Worm (Caenorhabditis elegans) whole organism, early embryonic: ENCODE measurements around the gene rps-0.

Experiments used
- B0310.2 ChIP-seq: sonication (generic microtip); optimal IDR thresholded peaks from 2 replicates; lab custom pipeline; 2016; ENCODE audit warnings: mild to moderate bottlenecking, missing genetic modification characterization, missing compliant biosample characterization
- F13C5.2 ChIP-seq: sonication (generic microtip); optimal IDR thresholded peaks from 2 replicates; lab custom pipeline; 2017; ENCODE audit warnings: mild to moderate bottlenecking, missing genetic modification characterization, inconsistent platforms, missing compliant biosample characterization
- aly-1 ChIP-seq: sonication (generic microtip); optimal IDR thresholded peaks from 2 replicates; lab custom pipeline; 2016; ENCODE audit warnings: missing genetic modification characterization, missing compliant biosample characterization
- ama-1 ChIP-seq: fragments of 150-350 bp; optimal IDR thresholded peaks from 2 replicates; lab custom pipeline; 2014
- ceh-13 ChIP-seq: fragments of 200-800 bp; sonication (Bioruptor generic); optimal IDR thresholded peaks from 2 replicates; lab custom pipeline; 2018; ENCODE audit warnings: mild to moderate bottlenecking, missing genetic modification characterization, missing compliant biosample characterization
- ceh-36 ChIP-seq: sonication (generic microtip); optimal IDR thresholded peaks from 2 replicates; lab custom pipeline; 2016; ENCODE audit warnings: missing genetic modification characterization, inconsistent platforms, missing compliant biosample characterization
- ets-7 ChIP-seq: sonication (generic microtip); optimal IDR thresholded peaks from 2 replicates; lab custom pipeline; 2016; ENCODE audit warnings: missing genotype, missing genetic modification characterization, missing compliant biosample characterization
- flt-1 ChIP-seq: fragments of 200-800 bp; sonication (Bioruptor generic); IDR thresholded peaks from 2 replicates; pipeline ENCODE4 v1.3.6; 2022; ENCODE audit warnings: missing genetic modification characterization, missing compliant biosample characterization
- hmbx-1 ChIP-seq: sonication (generic microtip); optimal IDR thresholded peaks from 2 replicates; lab custom pipeline; 2016; ENCODE audit warnings: mild to moderate bottlenecking, missing genetic modification characterization, missing compliant biosample characterization
- hmg-4 ChIP-seq: fragments of 200-800 bp; sonication (Bioruptor generic); optimal IDR thresholded peaks from 2 replicates; lab custom pipeline; 2018; ENCODE audit warnings: mild to moderate bottlenecking, missing genetic modification characterization, missing compliant biosample characterization
- hnd-1 ChIP-seq: sonication (generic microtip); optimal IDR thresholded peaks from 2 replicates; lab custom pipeline; 2016; ENCODE audit warnings: missing genetic modification characterization, missing compliant biosample characterization
- pes-1 ChIP-seq: fragments of 200-800 bp; sonication (Bioruptor generic); IDR thresholded peaks from 2 replicates; pipeline ENCODE4 v1.3.6; 2022; ENCODE audit warnings: missing genetic modification reagents, missing genetic modification characterization, missing compliant biosample characterization
- scrt-1 ChIP-seq: fragments of 200-800 bp; sonication (Bioruptor generic); IDR thresholded peaks from 2 replicates; pipeline ENCODE4 v1.3.6; 2022; ENCODE audit warnings: missing genetic modification characterization, missing compliant biosample characterization
- sea-1 ChIP-seq: fragments of 200-800 bp; sonication (Bioruptor generic); conservative IDR thresholded peaks from 2 replicates; pipeline ENCODE4 v1.3.6; 2022; ENCODE audit warnings: missing genetic modification characterization, missing compliant biosample characterization
- tbx-11 ChIP-seq: fragments of 200-800 bp; sonication (Bioruptor generic); IDR thresholded peaks from 2 replicates; pipeline ENCODE4 v1.3.6; 2022; ENCODE audit warnings: missing genetic modification characterization, missing compliant biosample characterization
- tbx-37 ChIP-seq: fragments of 200-800 bp; sonication (Bioruptor generic); conservative IDR thresholded peaks from 2 replicates; pipeline ENCODE4 v1.3.6; 2022; ENCODE audit warnings: missing genetic modification reagents, missing genetic modification characterization, missing compliant biosample characterization
- tra-4 ChIP-seq: sonication (generic microtip); optimal IDR thresholded peaks from 2 replicates; lab custom pipeline; 2017; ENCODE audit warnings: missing genetic modification characterization, missing compliant biosample characterization

rps-0 gene

ce11 chrIII:4705207-4705606 lies 48.6 kb downstream of the rps-0 start, which contains the start of gene pgap-2:
Gene pgap-2, plus strand, starts transcription at chrIII:4705507.
- no peak for TF ChIP-seq F13C5.2
- no peak for TF ChIP-seq tra-4 (tag; lab: Kevin White, UChicago)
- no peak for TF ChIP-seq sea-1 (GFP tag; lab: Robert Waterston, UW)
- no peak for TF ChIP-seq pes-1 (GFP tag; lab: Robert Waterston, UW)
- TF ChIP-seq hmg-4 (GFP tag; lab: Kevin White, UChicago): no peak
- no peak for TF ChIP-seq ets-7 (tag; lab: Kevin White, UChicago)
- TF ChIP-seq hmbx-1 (tag; lab: Kevin White, UChicago): no peak

DNA sequence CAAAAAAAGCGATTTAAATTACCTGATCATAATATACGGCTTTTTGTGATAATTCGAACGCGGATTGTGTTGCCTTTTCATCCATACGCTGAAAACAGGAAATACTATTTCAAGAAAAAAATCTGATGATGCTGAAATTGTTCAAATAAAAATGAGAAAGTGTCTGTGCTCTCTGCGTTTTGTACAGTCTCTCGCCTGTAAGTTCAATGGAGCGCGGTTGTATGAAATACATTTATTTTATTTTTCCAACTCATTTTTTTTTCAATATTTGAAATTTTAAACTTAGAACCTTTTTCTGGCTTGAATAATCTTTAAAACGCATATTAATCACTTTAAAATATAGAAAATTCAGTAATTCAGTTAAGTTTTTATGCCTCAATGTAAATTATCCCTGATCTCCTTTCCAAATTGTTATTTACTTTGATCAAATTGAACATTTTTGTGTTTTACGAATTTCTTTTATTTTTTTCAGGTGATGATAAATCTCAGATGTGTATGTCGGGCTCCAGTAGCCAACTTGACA lies 49.9 kb downstream of the rps-0 start, which contains the start of the genes clp-2 and mrpl-16:
Gene clp-2 (minus strand): TSS at position 94 of the 523 bp plus-strand sequence.
Gene mrpl-16 (plus strand): TSS at position 473 of the 523 bp plus-strand sequence.
- TF ChIP-seq flt-1 (no peak), B0310.2 (no peak), F13C5.2 (no peak), ets-7 (tag; lab: Kevin White, UChicago) (no peak), scrt-1 (GFP tag; lab: Robert Waterston, UW) (no peak), ama-1 (lab: Kevin White, UChicago) (no peak), aly-1 (tag; lab: Kevin White, UChicago) (no peak), tra-4 (tag; lab: Kevin White, UChicago) (no peak), tbx-37 (no peak), ceh-36 (tag; lab: Kevin White, UChicago) (no peak), pes-1 (GFP tag; lab: Robert Waterston, UW) (no peak), ceh-13 (GFP tag; lab: Kevin White, UChicago) (no peak), hmg-4 (GFP tag; lab: Kevin White, UChicago) (no peak), hmbx-1 (tag; lab: Kevin White, UChicago) (no peak), sea-1 (GFP tag; lab: Robert Waterston, UW) (no peak), tbx-11 (GFP tag; lab: Robert Waterston, UW) (no peak), hnd-1 (tag; lab: Kevin White, UChicago) (no peak)
